Fruit fly (Drosophila melanogaster) whole organism, embryonic: Measurements from ENCODE around the gene CG9372.

Source experiments
- Atf3 ChIP-seq: fragments of 200-800 bp; sonication (Bioruptor generic); optimal IDR thresholded peaks from 3 replicates; lab custom pipeline; 2016; ENCODE audit warnings: missing biosample characterization, missing genetic modification characterization
- CG10431 ChIP-seq: fragments of 200-800 bp; sonication (Bioruptor generic); optimal IDR thresholded peaks from 3 replicates; lab custom pipeline; 2018; ENCODE audit warnings: missing biosample characterization, mild to moderate bottlenecking, missing genetic modification characterization
- CG11085 ChIP-seq: fragments of 200-800 bp; sonication (Bioruptor generic); IDR thresholded peaks from 2 replicates; pipeline ENCODE4 v1.3.6; 2022; ENCODE audit warnings: missing biosample characterization, missing genetic modification characterization
- CG11695 ChIP-seq: fragments of 200-800 bp; sonication (Bioruptor generic); IDR thresholded peaks from 3 replicates; pipeline ENCODE4 v1.3.6; 2022; ENCODE audit warnings: missing biosample characterization, missing genetic modification characterization
- CG12104 ChIP-seq: fragments of 200-800 bp; sonication (Bioruptor generic); optimal IDR thresholded peaks from 3 replicates; lab custom pipeline; 2016; ENCODE audit warnings: missing biosample characterization, missing genetic modification characterization
- CG12236 ChIP-seq: fragments of 200-800 bp; sonication (Bioruptor generic); optimal IDR thresholded peaks from 2 replicates; lab custom pipeline; 2016; ENCODE audit warnings: missing biosample characterization, missing genetic modification characterization
- CG13296 ChIP-seq: fragments of 200-800 bp; sonication (Bioruptor generic); optimal IDR thresholded peaks from 3 replicates; lab custom pipeline; 2018; ENCODE audit warnings: missing biosample characterization, mild to moderate bottlenecking, missing genetic modification characterization
- CG13775 ChIP-seq: fragments of 200-800 bp; sonication (Bioruptor generic); optimal IDR thresholded peaks from 3 replicates; lab custom pipeline; 2017; ENCODE audit warnings: missing biosample characterization, mild to moderate bottlenecking, missing genetic modification characterization
- CG14050 ChIP-seq: fragments of 200-800 bp; sonication (Bioruptor generic); IDR thresholded peaks from 3 replicates; pipeline ENCODE4 v1.3.6; 2022; ENCODE audit warnings: missing biosample characterization, missing genetic modification characterization
- CG14710 ChIP-seq: fragments of 200-800 bp; sonication (Bioruptor generic); optimal IDR thresholded peaks from 3 replicates; lab custom pipeline; 2019; ENCODE audit warnings: missing biosample characterization, mild to moderate bottlenecking, missing genetic modification characterization, moderate library complexity
- CG1603 ChIP-seq: fragments of 200-800 bp; sonication (Bioruptor generic); optimal IDR thresholded peaks from 2 replicates; lab custom pipeline; 2019; ENCODE audit warnings: missing biosample characterization, mild to moderate bottlenecking, missing genetic modification characterization, moderate library complexity
- CG17359 ChIP-seq: fragments of 200-800 bp; sonication (Bioruptor generic); optimal IDR thresholded peaks from 3 replicates; lab custom pipeline; 2018; ENCODE audit warnings: missing biosample characterization, mild to moderate bottlenecking, missing genetic modification characterization, moderate library complexity
- CG30020 ChIP-seq: fragments of 200-800 bp; optimal IDR thresholded peaks from 2 replicates; lab custom pipeline; 2019; ENCODE audit warnings: missing biosample characterization, mild to moderate bottlenecking, missing genetic modification characterization, moderate library complexity
- CG4424 ChIP-seq: fragments of 200-800 bp; sonication (Bioruptor generic); optimal IDR thresholded peaks from 3 replicates; lab custom pipeline; 2016; ENCODE audit warnings: missing biosample characterization, missing genetic modification characterization
- CG4707 ChIP-seq: fragments of 200-800 bp; sonication (Bioruptor generic); optimal IDR thresholded peaks from 2 replicates; lab custom pipeline; 2018; ENCODE audit warnings: missing biosample characterization, mild to moderate bottlenecking, missing genetic modification characterization, moderate library complexity
- CG6765 ChIP-seq: fragments of 200-800 bp; sonication (Bioruptor generic); optimal IDR thresholded peaks from 3 replicates; lab custom pipeline; 2017; ENCODE audit warnings: missing biosample characterization, mild to moderate bottlenecking, missing genetic modification characterization
- CG7987 ChIP-seq: fragments of 200-800 bp; sonication (Bioruptor generic); optimal IDR thresholded peaks from 2 replicates; lab custom pipeline; 2018; ENCODE audit warnings: missing biosample characterization, mild to moderate bottlenecking, missing genetic modification characterization, moderate library complexity
- CG9727 ChIP-seq: fragments of 200-800 bp; sonication (Bioruptor generic); optimal IDR thresholded peaks from 3 replicates; lab custom pipeline; 2017; ENCODE audit warnings: missing biosample characterization, mild to moderate bottlenecking, missing genetic modification characterization
- Deaf1 ChIP-seq: fragments of 200-800 bp; optimal IDR thresholded peaks from 3 replicates; lab custom pipeline; 2019; ENCODE audit warnings: missing biosample characterization, mild to moderate bottlenecking, missing genetic modification characterization, moderate library complexity
- Dll ChIP-seq: fragments of 200-800 bp; sonication (Bioruptor generic); IDR thresholded peaks from 4 replicates; pipeline ENCODE4 v1.3.6; 2022; ENCODE audit warnings: missing biosample characterization, missing genetic modification characterization; ENCODE audit not compliant: partially characterized antibody
- Elba2 ChIP-seq: fragments of 200-800 bp; sonication (Bioruptor generic); optimal IDR thresholded peaks from 3 replicates; lab custom pipeline; 2016; ENCODE audit warnings: missing biosample characterization, missing genetic modification characterization
- HLH54F ChIP-seq: fragments of 200-800 bp; sonication (Bioruptor generic); optimal IDR thresholded peaks from 3 replicates; lab custom pipeline; 2016; ENCODE audit warnings: missing biosample characterization, missing genetic modification characterization
- HLHmδ ChIP-seq: fragments of 200-800 bp; sonication (Bioruptor generic); optimal IDR thresholded peaks from 2 replicates; lab custom pipeline; 2018; ENCODE audit warnings: missing biosample characterization, mild to moderate bottlenecking, missing genetic modification characterization, moderate library complexity
- Hand ChIP-seq: fragments of 200-800 bp; sonication (Bioruptor generic); optimal IDR thresholded peaks from 2 replicates; lab custom pipeline; 2017; ENCODE audit warnings: mild to moderate bottlenecking, missing biosample characterization, missing genetic modification reagents, missing genetic modification characterization
- Hmr ChIP-seq: fragments of 200-800 bp; sonication (Bioruptor generic); optimal IDR thresholded peaks from 3 replicates; lab custom pipeline; 2017; ENCODE audit warnings: mild to moderate bottlenecking, missing biosample characterization, missing genetic modification reagents, missing genetic modification characterization
- Lpt ChIP-seq: fragments of >200 bp; optimal IDR thresholded peaks from 2 replicates; lab custom pipeline; 2018; ENCODE audit warnings: missing biosample characterization, missing genetic modification characterization
- Mrtf ChIP-seq: fragments of 200-800 bp; sonication (Bioruptor generic); IDR thresholded peaks from 3 replicates; pipeline ENCODE4 v1.3.6; 2022; ENCODE audit warnings: missing biosample characterization, missing genetic modification characterization
- Nf-YA ChIP-seq: fragments of 200-800 bp; sonication (Bioruptor generic); IDR thresholded peaks from 2 replicates; pipeline ENCODE4 v1.3.6; 2022; ENCODE audit warnings: missing biosample characterization, missing genetic modification characterization
- Pdp1 ChIP-seq, 2 experiments: fragments of 200-800 bp; sonication (Bioruptor generic); optimal IDR thresholded peaks; 3 replicates each; lab custom pipeline; 2016; ENCODE audit warnings: missing biosample characterization in 2 of 2, missing genetic modification characterization in 2 of 2, mild to moderate bottlenecking in 1 of 2, moderate library complexity in 1 of 2
- Sox102F ChIP-seq: fragments of 200-800 bp; sonication (Bioruptor generic); optimal IDR thresholded peaks from 2 replicates; lab custom pipeline; 2018; ENCODE audit warnings: missing biosample characterization, mild to moderate bottlenecking, missing genetic modification characterization, moderate library complexity
- Trl ChIP-seq, 3 experiments: fragments of >200 bp in 2 of 3; fragments of 200-800 bp in 1 of 3; sonication (Bioruptor generic) in 1 of 3; optimal IDR thresholded peaks; 2 replicates in 1 of 3; 3 replicates in 2 of 3; lab custom pipeline; 2016 to 2017; ENCODE audit warnings: missing biosample characterization in 1 of 3, missing genetic modification characterization in 1 of 3
- abd-A ChIP-seq: fragments of 200-800 bp; sonication (Bioruptor generic); optimal IDR thresholded peaks from 3 replicates; lab custom pipeline; 2019; ENCODE audit warnings: missing biosample characterization, mild to moderate bottlenecking, missing genetic modification characterization, moderate library complexity
- aop ChIP-seq: fragments of 200-800 bp; sonication (Bioruptor generic); IDR thresholded peaks from 2 replicates; pipeline ENCODE4 v1.3.6; 2022; ENCODE audit warnings: missing biosample characterization, missing genetic modification characterization
- corto ChIP-seq: fragments of 200-800 bp; sonication (Bioruptor generic); optimal IDR thresholded peaks from 2 replicates; lab custom pipeline; 2016; ENCODE audit warnings: missing biosample characterization, mild to moderate bottlenecking, missing genetic modification characterization, moderate library complexity
- crc ChIP-seq: fragments of 200-800 bp; sonication (Bioruptor generic); optimal IDR thresholded peaks from 2 replicates; lab custom pipeline; 2016; ENCODE audit warnings: missing biosample characterization, missing genetic modification characterization
- croc ChIP-seq: fragments of 200-800 bp; sonication (Bioruptor generic); conservative IDR thresholded peaks from 3 replicates; pipeline ENCODE4 v1.3.6; 2022; ENCODE audit warnings: missing biosample characterization, missing genetic modification characterization
- dpn ChIP-seq, 2 experiments: fragments of 200-800 bp; sonication (Bioruptor generic); optimal IDR thresholded peaks; 3 replicates each; lab custom pipeline; 2016; ENCODE audit warnings: missing biosample characterization in 2 of 2, missing genetic modification characterization in 2 of 2
- ewg ChIP-seq: fragments of 200-800 bp; sonication (Bioruptor generic); optimal IDR thresholded peaks from 3 replicates; lab custom pipeline; 2017; ENCODE audit warnings: mild to moderate bottlenecking, missing biosample characterization, missing genetic modification reagents, missing genetic modification characterization
- gce ChIP-seq: fragments of 200-800 bp; sonication (Bioruptor generic); IDR thresholded peaks from 3 replicates; pipeline ENCODE4 v1.3.6; 2022; ENCODE audit warnings: missing biosample characterization, missing genetic modification characterization
- klu ChIP-seq: fragments of 200-800 bp; sonication (Bioruptor generic); IDR thresholded peaks from 2 replicates; pipeline ENCODE4 v1.3.6; 2022; ENCODE audit warnings: missing biosample characterization, missing genetic modification characterization
- lola ChIP-seq, 3 experiments: fragments of >200 bp in 2 of 3; fragments of 200-800 bp in 1 of 3; sonication (Bioruptor generic) in 1 of 3; optimal IDR thresholded peaks; 2 replicates each; lab custom pipeline; 2017 to 2019; ENCODE audit warnings: missing biosample characterization in 3 of 3, missing genetic modification characterization in 3 of 3, mild to moderate bottlenecking in 1 of 3, moderate library complexity in 1 of 3
- pho ChIP-seq: fragments of 200-800 bp; sonication (Bioruptor generic); optimal IDR thresholded peaks from 2 replicates; lab custom pipeline; 2016; ENCODE audit warnings: missing biosample characterization, missing genetic modification characterization
- phol ChIP-seq: fragments of 200-800 bp; sonication (Bioruptor generic); optimal IDR thresholded peaks from 3 replicates; lab custom pipeline; 2018; ENCODE audit warnings: missing biosample characterization, mild to moderate bottlenecking, missing genetic modification characterization, moderate library complexity
- prd ChIP-seq, 3 experiments: fragments of >200 bp in 2 of 3; fragments of 200-800 bp in 1 of 3; sonication (Bioruptor generic) in 1 of 3; optimal IDR thresholded peaks in 2 of 3; IDR thresholded peaks in 1 of 3; 2 replicates in 2 of 3; 3 replicates in 1 of 3; pipeline versions ENCODE4 v1.3.6 to Lab custom; 2017 to 2022; ENCODE audit warnings: missing biosample characterization in 1 of 3, missing genetic modification characterization in 1 of 3
- salm ChIP-seq: fragments of 200-800 bp; sonication (Bioruptor generic); optimal IDR thresholded peaks from 2 replicates; lab custom pipeline; 2018; ENCODE audit warnings: missing biosample characterization, mild to moderate bottlenecking, missing genetic modification characterization
- schlank ChIP-seq: fragments of 200-800 bp; sonication (Bioruptor generic); optimal IDR thresholded peaks from 2 replicates; lab custom pipeline; 2018; ENCODE audit warnings: missing biosample characterization, mild to moderate bottlenecking, missing genetic modification characterization
- vnd ChIP-seq: fragments of 200-800 bp; sonication (Bioruptor generic); IDR thresholded peaks from 3 replicates; pipeline ENCODE4 v1.3.6; 2022; ENCODE audit warnings: missing biosample characterization, missing genetic modification characterization; ENCODE audit not compliant: partially characterized antibody
- wdn ChIP-seq: fragments of 200-800 bp; sonication (Bioruptor generic); IDR thresholded peaks from 2 replicates; pipeline ENCODE4 v1.3.6; 2022; ENCODE audit warnings: missing biosample characterization, missing genetic modification characterization
- wor ChIP-seq: fragments of 200-800 bp; sonication (Bioruptor generic); IDR thresholded peaks from 2 replicates; pipeline ENCODE4 v1.3.6; 2022; ENCODE audit warnings: missing biosample characterization, missing genetic modification characterization

CG9372 gene

DNA sequence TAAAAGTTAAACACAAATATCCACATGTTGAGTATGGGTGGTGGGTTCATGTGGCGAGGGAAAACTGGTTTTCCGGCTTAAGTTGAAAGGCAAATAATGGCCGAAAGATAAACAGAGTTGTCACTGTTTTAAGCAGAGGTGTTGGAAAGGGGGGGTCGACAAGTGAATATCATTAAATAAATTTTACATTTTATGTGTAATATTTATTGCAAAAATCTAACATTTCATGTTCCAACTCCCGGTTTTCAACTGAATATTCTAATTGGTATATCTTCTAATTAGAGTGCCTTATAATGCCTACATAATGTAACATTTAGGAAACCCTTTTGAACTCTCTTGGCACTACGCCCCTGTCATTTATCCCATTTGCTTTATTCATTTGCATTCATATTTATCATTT, 49.9 kb downstream of the CG9372 start (continued):
- TF ChIP-seq Elba2 (GFP tag; lab: Kevin White, UChicago) (no peak), klu (GFP tag; lab: Robert Waterston, UW) (0 out of 2 replicates have a peak, but pooled peaks have one; percentile 34), Lpt (GFP tag; lab: Kevin White, UChicago) (no peak), abd-A (tag; lab: Kevin White, UChicago) (no peak), Nf-YA (GFP tag; lab: Robert Waterston, UW) (no peak), corto (GFP tag; lab: Kevin White, UChicago) (no peak), HLHmδ (GFP tag; lab: Kevin White, UChicago) (peak; percentile 28), CG30020 (tag; lab: Kevin White, UChicago) (peak; percentile 13), Deaf1 (tag; lab: Kevin White, UChicago) (no peak), CG1603 (tag; lab: Kevin White, UChicago) (peak; percentile 23), vnd (GFP tag; lab: Robert Waterston, UW) (no peak), HLH54F (GFP tag; lab: Kevin White, UChicago) (no peak), CG12236 (GFP tag; lab: Kevin White, UChicago) (peak; percentile 13), gce (GFP tag; lab: Robert Waterston, UW) (peak; percentile 47; the same call in 1 of the 3 replicates), wor (GFP tag; lab: Robert Waterston, UW) (peak; percentile 68), CG13296 (peak; percentile 36), CG12104 (GFP tag; lab: Kevin White, UChicago) (peak; percentile 59), CG9727 (GFP tag; lab: Kevin White, UChicago) (peak; percentile 67), Trl (optimal IDR thresholded peaks at IDR 0.05; lab: Kevin White, UChicago) (no peak), Trl (GFP tag; optimal IDR thresholded peaks at IDR 0.05; lab: Kevin White, UChicago) (peak; percentile 5), Atf3 (no peak), CG7987 (GFP tag; lab: Kevin White, UChicago) (peak; percentile 27), CG11695 (GFP tag; lab: Robert Waterston, UW) (0 out of 3 replicates have a peak, but pooled peaks have one; percentile 50), crc (GFP tag; lab: Kevin White, UChicago) (no peak), pho (GFP tag; lab: Kevin White, UChicago) (no peak), CG17359 (peak; percentile 57), CG4424 (peak; percentile 55), croc (GFP tag; lab: Robert Waterston, UW) (peak; percentile 58; the same call in 2 of the 3 replicates), CG11085 (no peak), phol (tag; lab: Kevin White, UChicago) (peak; percentile 64), schlank (tag; lab: Kevin White, UChicago) (no peak), CG14050 (GFP tag; lab: Robert Waterston, UW) (peak; percentile 56; the same call in 2 of the 3 replicates), wdn (GFP tag; lab: Robert Waterston, UW) (no peak), Dll (no peak), CG4707 (no peak), Sox102F (GFP tag; lab: Kevin White, UChicago) (peak; percentile 66), CG13775 (GFP tag; lab: Kevin White, UChicago) (peak; percentile 25), Hmr (GFP tag; lab: Kevin White, UChicago) (peak; percentile 28), ewg (GFP tag; lab: Kevin White, UChicago) (peak; percentile 35), lola (GFP tag; optimal IDR thresholded peaks at IDR 0.05; lab: Kevin White, UChicago) (peak in 1 of 3 experiments; percentile 67), salm (tag; lab: Kevin White, UChicago) (peak; percentile 46), Mrtf (GFP tag; lab: Robert Waterston, UW) (peak; percentile 57; the same call in 2 of the 3 replicates), Pdp1 (GFP tag; optimal IDR thresholded peaks at IDR 0.05; lab: Kevin White, UChicago) (peak; percentile 19 to 28), CG14710 (tag; lab: Kevin White, UChicago) (peak; percentile 59), prd (optimal IDR thresholded peaks at IDR 0.05; lab: Kevin White, UChicago) (no peak), prd (GFP tag; IDR thresholded peaks at IDR 0.05; lab: Robert Waterston, UW) (peak; percentile 79), Hand (GFP tag; lab: Kevin White, UChicago) (no peak), aop (GFP tag; lab: Robert Waterston, UW) (0 out of 2 replicates have a peak, but pooled peaks have one; percentile 31), CG6765 (GFP tag; lab: Kevin White, UChicago) (peak; percentile 48), dpn (GFP tag; optimal IDR thresholded peaks at IDR 0.05; lab: Kevin White, UChicago) (peak in 1 of 2 experiments; percentile 20), CG10431 (GFP tag; lab: Kevin White, UChicago) (peak; percentile 7)
